Worm (Caenorhabditis elegans) whole organism, late embryonic: Measurements from ENCODE around the gene qua-1.

ENCODE experiments used
- C38D4.7 ChIP-seq: fragments of 200-800 bp; sonication (Bioruptor generic); optimal IDR thresholded peaks from 2 replicates; lab custom pipeline; 2018; ENCODE audit warnings: mild to moderate bottlenecking, missing genetic modification characterization, moderate library complexity, missing compliant biosample characterization
- F13H6.1 ChIP-seq: sonication (generic microtip); optimal IDR thresholded peaks from 2 replicates; lab custom pipeline; 2016; ENCODE audit warnings: missing genetic modification characterization, missing compliant biosample characterization
- T23F11.4 ChIP-seq: fragments of 200-800 bp; sonication (Bioruptor generic); optimal IDR thresholded peaks from 2 replicates; lab custom pipeline; 2018; ENCODE audit warnings: mild to moderate bottlenecking, missing genetic modification characterization, missing compliant biosample characterization
- Y22D7AL.16 ChIP-seq: sonication (generic microtip); optimal IDR thresholded peaks from 2 replicates; lab custom pipeline; 2016; ENCODE audit warnings: missing genetic modification characterization, missing compliant biosample characterization
- ahr-1 ChIP-seq: sonication (generic microtip); optimal IDR thresholded peaks from 2 replicates; lab custom pipeline; 2016; ENCODE audit warnings: missing genetic modification characterization, missing compliant biosample characterization
- ama-1 ChIP-seq: fragments of 150-350 bp; optimal IDR thresholded peaks from 2 replicates; lab custom pipeline; 2014
- ceh-14 ChIP-seq: sonication (generic microtip); optimal IDR thresholded peaks from 2 replicates; lab custom pipeline; 2016; ENCODE audit warnings: missing genotype, missing genetic modification characterization, missing compliant biosample characterization
- ceh-18 ChIP-seq: sonication (generic microtip); optimal IDR thresholded peaks from 2 replicates; lab custom pipeline; 2016; ENCODE audit warnings: missing genetic modification characterization, missing compliant biosample characterization
- ceh-19 ChIP-seq: fragments of 200-800 bp; sonication (Bioruptor generic); optimal IDR thresholded peaks from 2 replicates; lab custom pipeline; 2018; ENCODE audit warnings: mild to moderate bottlenecking, missing genetic modification characterization, missing compliant biosample characterization
- ceh-2 ChIP-seq: sonication (generic microtip); optimal IDR thresholded peaks from 2 replicates; lab custom pipeline; 2016; ENCODE audit warnings: missing genotype, missing genetic modification characterization, missing compliant biosample characterization
- ceh-22 ChIP-seq: sonication (generic microtip); optimal IDR thresholded peaks from 2 replicates; lab custom pipeline; 2017; ENCODE audit warnings: missing biosample characterization, missing genetic modification characterization
- ceh-24 ChIP-seq: sonication (generic microtip); optimal IDR thresholded peaks from 2 replicates; lab custom pipeline; 2016; ENCODE audit warnings: mild to moderate bottlenecking, missing genetic modification characterization, missing compliant biosample characterization
- ceh-31 ChIP-seq: sonication (generic microtip); optimal IDR thresholded peaks from 2 replicates; lab custom pipeline; 2016; ENCODE audit warnings: missing genetic modification characterization, missing compliant biosample characterization
- ceh-45 ChIP-seq: fragments of 200-800 bp; sonication (Bioruptor generic); IDR thresholded peaks from 2 replicates; pipeline ENCODE4 v1.3.6; 2022; ENCODE audit warnings: missing genetic modification reagents, missing genetic modification characterization, missing compliant biosample characterization
- ceh-6 ChIP-seq: fragments of 200-800 bp; sonication (Bioruptor generic); optimal IDR thresholded peaks from 2 replicates; lab custom pipeline; 2018; ENCODE audit warnings: mild to moderate bottlenecking, missing genetic modification characterization, missing compliant biosample characterization
- dve-1 ChIP-seq: sonication (generic microtip); optimal IDR thresholded peaks from 2 replicates; lab custom pipeline; 2017; ENCODE audit warnings: antibody characterized with exemption, mild to moderate bottlenecking, missing genetic modification characterization, missing compliant biosample characterization
- elt-2 ChIP-seq: sonication (generic microtip); optimal IDR thresholded peaks from 2 replicates; lab custom pipeline; 2016; ENCODE audit warnings: missing genetic modification reagents, missing genetic modification characterization, missing compliant biosample characterization
- ets-4 ChIP-seq: sonication (generic microtip); optimal IDR thresholded peaks from 2 replicates; lab custom pipeline; 2016; ENCODE audit warnings: missing genetic modification characterization, missing compliant biosample characterization
- eyg-1 ChIP-seq: sonication (generic microtip); optimal IDR thresholded peaks from 2 replicates; lab custom pipeline; 2016; ENCODE audit warnings: missing genotype, missing genetic modification characterization, missing compliant biosample characterization
- fkh-10 ChIP-seq: fragments of 150-350 bp; optimal IDR thresholded peaks from 2 replicates; lab custom pipeline; 2014; ENCODE audit warnings: missing biosample characterization, missing genetic modification reagents, missing genetic modification characterization
- fkh-6 ChIP-seq: sonication (generic microtip); optimal IDR thresholded peaks from 2 replicates; lab custom pipeline; 2016; ENCODE audit warnings: missing genetic modification characterization, missing compliant biosample characterization
- hlh-13 ChIP-seq: fragments of 200-800 bp; sonication (Bioruptor generic); optimal IDR thresholded peaks from 2 replicates; lab custom pipeline; 2018; ENCODE audit warnings: mild to moderate bottlenecking, missing genetic modification characterization, missing compliant biosample characterization
- hlh-30 ChIP-seq: sonication (generic microtip); optimal IDR thresholded peaks from 2 replicates; lab custom pipeline; 2017; ENCODE audit warnings: antibody characterized with exemption, missing genetic modification characterization, missing compliant biosample characterization; ENCODE audit not compliant: insufficient read depth
- hlh-6 ChIP-seq: sonication (generic microtip); optimal IDR thresholded peaks from 2 replicates; lab custom pipeline; 2016; ENCODE audit warnings: missing genotype, missing genetic modification characterization, missing compliant biosample characterization
- lim-6 ChIP-seq: sonication (generic microtip); optimal IDR thresholded peaks from 2 replicates; lab custom pipeline; 2016; ENCODE audit warnings: missing genetic modification characterization, missing compliant biosample characterization
- lin-11 ChIP-seq: fragments of 200-800 bp; sonication (Bioruptor generic); optimal IDR thresholded peaks from 2 replicates; lab custom pipeline; 2018; ENCODE audit warnings: mild to moderate bottlenecking, missing genetic modification characterization, missing compliant biosample characterization
- madf-2 ChIP-seq: sonication (generic microtip); optimal IDR thresholded peaks from 2 replicates; lab custom pipeline; 2017; ENCODE audit warnings: missing genetic modification characterization, missing compliant biosample characterization
- mec-3 ChIP-seq: sonication (generic microtip); optimal IDR thresholded peaks from 2 replicates; lab custom pipeline; 2016; ENCODE audit warnings: borderline replicate concordance, missing genetic modification characterization, missing compliant biosample characterization
- nfya-1 ChIP-seq: sonication (generic microtip); optimal IDR thresholded peaks from 2 replicates; lab custom pipeline; 2017; ENCODE audit warnings: missing genetic modification characterization, mild to moderate bottlenecking, missing compliant biosample characterization, antibody characterized with exemption, moderate library complexity
- nhr-11 ChIP-seq: fragments of 150-350 bp; optimal IDR thresholded peaks from 2 replicates; lab custom pipeline; 2014; ENCODE audit warnings: missing biosample characterization, missing genetic modification characterization
- nhr-232 ChIP-seq: sonication (generic microtip); optimal IDR thresholded peaks from 2 replicates; lab custom pipeline; 2016; ENCODE audit warnings: missing genetic modification characterization, missing compliant biosample characterization
- npax-4 ChIP-seq: sonication (generic microtip); optimal IDR thresholded peaks from 2 replicates; lab custom pipeline; 2016; ENCODE audit warnings: missing genetic modification characterization, missing compliant biosample characterization
- odd-2 ChIP-seq: sonication (generic microtip); optimal IDR thresholded peaks from 2 replicates; lab custom pipeline; 2017; ENCODE audit warnings: antibody characterized with exemption, mild to moderate bottlenecking, missing genetic modification characterization, missing compliant biosample characterization
- pat-9 ChIP-seq: fragments of 200-800 bp; sonication (Bioruptor generic); optimal IDR thresholded peaks from 2 replicates; lab custom pipeline; 2018; ENCODE audit warnings: mild to moderate bottlenecking, missing genetic modification characterization, moderate library complexity, missing compliant biosample characterization
- pax-1 ChIP-seq: fragments of 150-350 bp; optimal IDR thresholded peaks from 2 replicates; lab custom pipeline; 2014; ENCODE audit warnings: missing biosample characterization, missing genetic modification characterization
- pha-2 ChIP-seq: sonication (generic microtip); optimal IDR thresholded peaks from 2 replicates; lab custom pipeline; 2017; ENCODE audit warnings: mild to moderate bottlenecking, missing genetic modification characterization, missing compliant biosample characterization
- ref-2 ChIP-seq: sonication (generic microtip); optimal IDR thresholded peaks from 2 replicates; lab custom pipeline; 2016; ENCODE audit warnings: missing genetic modification characterization, missing compliant biosample characterization
- sdc-2 ChIP-seq: sonication (generic microtip); optimal IDR thresholded peaks from 2 replicates; lab custom pipeline; 2016; ENCODE audit warnings: missing genotype, missing genetic modification characterization, missing compliant biosample characterization
- sox-2 ChIP-seq: fragments of 200-800 bp; sonication (Bioruptor generic); IDR thresholded peaks from 2 replicates; pipeline ENCODE4 v1.3.6; 2022; ENCODE audit warnings: missing genetic modification reagents, missing genetic modification characterization, missing compliant biosample characterization
- sox-4 ChIP-seq: sonication (generic microtip); optimal IDR thresholded peaks from 2 replicates; lab custom pipeline; 2017; ENCODE audit warnings: mild to moderate bottlenecking, missing genetic modification characterization, inconsistent platforms, missing compliant biosample characterization
- syd-9 ChIP-seq: sonication (generic microtip); optimal IDR thresholded peaks from 2 replicates; lab custom pipeline; 2016; ENCODE audit warnings: mild to moderate bottlenecking, missing genetic modification characterization, moderate library complexity, missing compliant biosample characterization
- tbx-2 ChIP-seq: sonication (generic microtip); optimal IDR thresholded peaks from 2 replicates; lab custom pipeline; 2016; ENCODE audit warnings: missing genetic modification characterization, missing compliant biosample characterization
- ttx-3 ChIP-seq: sonication (generic microtip); optimal IDR thresholded peaks from 2 replicates; lab custom pipeline; 2016; ENCODE audit warnings: missing genetic modification reagents, missing genetic modification characterization, missing compliant biosample characterization
- unc-42 ChIP-seq: sonication (generic microtip); optimal IDR thresholded peaks from 2 replicates; lab custom pipeline; 2016; ENCODE audit warnings: missing genotype, missing genetic modification characterization, missing compliant biosample characterization
- unc-55 ChIP-seq: sonication (generic microtip); optimal IDR thresholded peaks from 2 replicates; lab custom pipeline; 2017; ENCODE audit warnings: missing biosample characterization, missing genetic modification reagents, missing genetic modification characterization
- unc-86 ChIP-seq: sonication (generic microtip); optimal IDR thresholded peaks from 2 replicates; lab custom pipeline; 2016; ENCODE audit warnings: missing genetic modification characterization, missing compliant biosample characterization
- zip-5 ChIP-seq: sonication (generic microtip); optimal IDR thresholded peaks from 2 replicates; lab custom pipeline; 2016; ENCODE audit warnings: missing genetic modification characterization, missing compliant biosample characterization
- ztf-16 ChIP-seq: sonication (generic microtip); optimal IDR thresholded peaks from 2 replicates; lab custom pipeline; 2017; ENCODE audit warnings: missing genetic modification characterization, missing compliant biosample characterization

Gene qua-1

DNA sequence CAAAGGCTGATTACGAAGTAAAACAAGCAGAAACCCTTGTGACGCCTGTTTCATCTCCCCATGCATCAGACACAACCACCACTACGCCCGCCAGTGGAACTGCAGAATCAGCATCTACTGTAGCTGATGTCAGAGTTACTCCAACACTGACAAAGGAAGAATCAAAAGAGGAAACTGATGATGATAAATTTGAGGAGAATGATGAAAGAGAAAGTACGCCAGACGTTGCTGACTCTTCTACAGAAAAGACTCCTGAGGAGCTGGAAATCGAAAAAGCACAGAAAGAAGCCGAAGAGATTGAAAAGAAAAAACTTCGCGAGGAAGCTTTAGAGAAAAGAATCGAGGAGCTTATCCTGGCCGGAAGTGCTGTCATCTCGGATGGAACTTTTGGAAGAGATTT, 19.7 kb downstream of the qua-1 start:
- TF ChIP-seq unc-55 (GFP tag; lab: Kevin White, UChicago) (no peak), ztf-16 (tag; lab: Kevin White, UChicago) (no peak), nfya-1 (no peak), ceh-2 (no peak), T23F11.4 (no peak), syd-9 (no peak), nhr-232 (tag; lab: Kevin White, UChicago) (no peak), sox-4 (tag; lab: Kevin White, UChicago) (no peak), mec-3 (tag; lab: Kevin White, UChicago) (no peak)

- no peak for TF ChIP-seq ceh-2
- TF ChIP-seq madf-2 (tag; lab: Kevin White, UChicago): no peak
- TF ChIP-seq, all 69 proteins: peak for 0
Observed at ce11 chrII:8220267-8220666, 21.7 kb downstream of the qua-1 start.

- TF ChIP-seq ceh-24 (tag; lab: Kevin White, UChicago): no peak
- no peak for TF ChIP-seq hlh-6
- no peak for TF ChIP-seq odd-2 (tag; lab: Kevin White, UChicago)
- no peak for TF ChIP-seq ceh-18
- TF ChIP-seq ztf-16 (tag; lab: Kevin White, UChicago): no peak
- TF ChIP-seq lin-11: no peak
- no peak; the same call in 1 of the 2 replicates for TF ChIP-seq ceh-45 (GFP tag; lab: Robert Waterston, UW)
- no peak for TF ChIP-seq fkh-6 (tag; lab: Kevin White, UChicago)
- TF ChIP-seq pha-2 (tag; lab: Kevin White, UChicago): no peak
- TF ChIP-seq nhr-232 (tag; lab: Kevin White, UChicago): no peak
- TF ChIP-seq ceh-6 (GFP tag; lab: Kevin White, UChicago): no peak
- TF ChIP-seq fkh-10 (GFP tag; lab: Kevin White, UChicago): no peak
- TF ChIP-seq sox-2 (GFP tag; lab: Robert Waterston, UW): no peak; the same call in 1 of the 2 replicates
- TF ChIP-seq nfya-1: peak; percentile 32
- TF ChIP-seq pax-1 (tag; lab: Kevin White, UChicago): no peak
- no peak for TF ChIP-seq ceh-22 (tag; lab: Kevin White, UChicago)
- TF ChIP-seq ref-2 (tag; lab: Kevin White, UChicago): no peak
- no peak for TF ChIP-seq ttx-3 (tag; lab: Kevin White, UChicago)
- no peak for TF ChIP-seq ahr-1 (tag; lab: Kevin White, UChicago)
- TF ChIP-seq unc-42 (tag; lab: Kevin White, UChicago): no peak
- peak; percentile 6 for TF ChIP-seq ceh-31 (tag; lab: Kevin White, UChicago)
- no peak for TF ChIP-seq sdc-2 (tag; lab: Kevin White, UChicago)
- TF ChIP-seq Y22D7AL.16 (tag; lab: Kevin White, UChicago): no peak
- TF ChIP-seq madf-2 (tag; lab: Kevin White, UChicago): no peak
- no peak for TF ChIP-seq dve-1 (tag; lab: Kevin White, UChicago)
- no peak for TF ChIP-seq tbx-2 (tag; lab: Kevin White, UChicago)
- no peak for TF ChIP-seq ceh-14 (tag; lab: Kevin White, UChicago)
- TF ChIP-seq elt-2 (tag; lab: Kevin White, UChicago): peak; percentile 3
- no peak for TF ChIP-seq ama-1 (lab: Kevin White, UChicago)
- no peak for TF ChIP-seq unc-86 (tag; lab: Kevin White, UChicago)
- TF ChIP-seq C38D4.7 (GFP tag; lab: Kevin White, UChicago): no peak
- TF ChIP-seq hlh-13 (GFP tag; lab: Kevin White, UChicago): no peak
- no peak for TF ChIP-seq lim-6
- TF ChIP-seq T23F11.4: no peak
- no peak for TF ChIP-seq nhr-11 (tag; lab: Kevin White, UChicago)
- no peak for TF ChIP-seq zip-5 (tag; lab: Kevin White, UChicago)
- TF ChIP-seq hlh-30: peak; percentile 49
- TF ChIP-seq eyg-1 (tag; lab: Kevin White, UChicago): no peak
- peak; percentile 30 for TF ChIP-seq unc-55 (GFP tag; lab: Kevin White, UChicago)
- TF ChIP-seq ceh-19 (GFP tag; lab: Kevin White, UChicago): peak; percentile 37
- no peak for TF ChIP-seq pat-9 (tag; lab: Kevin White, UChicago)
- TF ChIP-seq ets-4 (tag; lab: Kevin White, UChicago): no peak
- no peak for TF ChIP-seq F13H6.1 (tag; lab: Kevin White, UChicago)
- no peak for TF ChIP-seq npax-4 (tag; lab: Kevin White, UChicago)
Observed at ce11 chrII:8222309-8223065, 23.9 kb downstream of the qua-1 start, which contains the start of gene dab-1. Gene dab-1 (plus strand): TSS chrII:8222386.
